Fruit fly (Drosophila melanogaster): Measurements from ENCODE around the gene be.

be gene

dm6 chrX:15023826-15024545, at the start of gene be:
Gene be (plus strand): TSS chrX:15024436.
- TF ChIP-seq CTCF (optimal IDR thresholded peaks at IDR 0.05) (no peak), CG8478 (optimal IDR thresholded peaks at IDR 0.05) (no peak)

- no peak for TF ChIP-seq CTCF (optimal IDR thresholded peaks at IDR 0.05)
- no peak for TF ChIP-seq CG8478 (optimal IDR thresholded peaks at IDR 0.05)
Observed at dm6 chrX:15019413-15019812, 4.8 kb upstream of the be start.

- TF ChIP-seq CTCF (optimal IDR thresholded peaks at IDR 0.05) (no peak), CG8478 (optimal IDR thresholded peaks at IDR 0.05) (no peak)
Observed at dm6 chrX:15021021-15021477, 3.2 kb upstream of the be start.

- TF ChIP-seq CTCF (optimal IDR thresholded peaks at IDR 0.05) (no peak), CG8478 (optimal IDR thresholded peaks at IDR 0.05) (no peak)
Observed at dm6 chrX:15022219-15022618, 2.0 kb upstream of the be start.

dm6 chrX:15023395-15023794, 841 bp upstream of the be start:
- TF ChIP-seq CG8478 (optimal IDR thresholded peaks at IDR 0.05) (no peak), CTCF (optimal IDR thresholded peaks at IDR 0.05) (no peak)

- TF ChIP-seq CG8478 (optimal IDR thresholded peaks at IDR 0.05) = no peak
- no peak for TF ChIP-seq CTCF (optimal IDR thresholded peaks at IDR 0.05)
Observed at dm6 chrX:15024728-15025127, 492 bp downstream of the be start.

dm6 chrX:15025737-15026136, 1.5 kb downstream of the be start:
- TF ChIP-seq CTCF (optimal IDR thresholded peaks at IDR 0.05) (no peak), CG8478 (optimal IDR thresholded peaks at IDR 0.05) (no peak)

dm6 chrX:15026897-15027296, 2.7 kb downstream of the be start:
- TF ChIP-seq CTCF (optimal IDR thresholded peaks at IDR 0.05) (no peak), CG8478 (optimal IDR thresholded peaks at IDR 0.05) (no peak)

- TF ChIP-seq CG8478 (optimal IDR thresholded peaks at IDR 0.05) (no peak), CTCF (optimal IDR thresholded peaks at IDR 0.05) (no peak)
Observed at dm6 chrX:15028152-15028551, 3.9 kb downstream of the be start.

- TF ChIP-seq CG8478 (optimal IDR thresholded peaks at IDR 0.05) (no peak), CTCF (optimal IDR thresholded peaks at IDR 0.05) (no peak)
Observed at dm6 chrX:15029864-15030263, 5.6 kb downstream of the be start.

dm6 chrX:15042499-15042898, 18.3 kb downstream of the be start:
- TF ChIP-seq CG8478 (optimal IDR thresholded peaks at IDR 0.05) (no peak), CTCF (optimal IDR thresholded peaks at IDR 0.05) (no peak)

dm6 chrX:15043013-15043699, 18.9 kb downstream of the be start:
- TF ChIP-seq CG8478 (optimal IDR thresholded peaks at IDR 0.05) = no peak
- TF ChIP-seq CTCF (optimal IDR thresholded peaks at IDR 0.05) = no peak

dm6 chrX:15043700-15044225, 19.5 kb downstream of the be start, which contains the start of gene CG5541:
Gene CG5541 (plus strand): TSS chrX:15044123.
- TF ChIP-seq CTCF (optimal IDR thresholded peaks at IDR 0.05) = no peak
- no peak for TF ChIP-seq CG8478 (optimal IDR thresholded peaks at IDR 0.05)

- TF ChIP-seq CTCF (optimal IDR thresholded peaks at IDR 0.05) = no peak
- no peak for TF ChIP-seq CG8478 (optimal IDR thresholded peaks at IDR 0.05)
Observed at dm6 chrX:15045608-15046007, 21.4 kb downstream of the be start.

- TF ChIP-seq CG8478 (optimal IDR thresholded peaks at IDR 0.05) (no peak), CTCF (optimal IDR thresholded peaks at IDR 0.05) (no peak)
Observed at dm6 chrX:15048713-15049112, 24.5 kb downstream of the be start.

dm6 chrX:15062619-15063018, 38.4 kb downstream of the be start:
- no peak for TF ChIP-seq CTCF (optimal IDR thresholded peaks at IDR 0.05)
- TF ChIP-seq CG8478 (optimal IDR thresholded peaks at IDR 0.05) = no peak
